Fruit fly (Drosophila melanogaster): ENCODE results near the gene kat80.

- TF ChIP-seq CG8478 (optimal IDR thresholded peaks at IDR 0.05), result no peak
- no peak for TF ChIP-seq CTCF (optimal IDR thresholded peaks at IDR 0.05)
Measured at dm6 chrX:16318858-16319557, 43.0 kb upstream of the kat80 start.

Data from S2 (cell line).